Worm (Caenorhabditis elegans) whole organism, L4/young adult: ENCODE measurements around the gene C46C2.2.

Experiments used
- W03F9.2 ChIP-seq: fragments of 150-350 bp; optimal IDR thresholded peaks from 2 replicates; lab custom pipeline; 2014; ENCODE audit warnings: missing biosample characterization, missing genetic modification characterization
- dao-5 ChIP-seq: sonication (generic microtip); optimal IDR thresholded peaks from 2 replicates; lab custom pipeline; 2016; ENCODE audit warnings: missing genotype, missing genetic modification characterization, moderate library complexity, missing compliant biosample characterization

DNA sequence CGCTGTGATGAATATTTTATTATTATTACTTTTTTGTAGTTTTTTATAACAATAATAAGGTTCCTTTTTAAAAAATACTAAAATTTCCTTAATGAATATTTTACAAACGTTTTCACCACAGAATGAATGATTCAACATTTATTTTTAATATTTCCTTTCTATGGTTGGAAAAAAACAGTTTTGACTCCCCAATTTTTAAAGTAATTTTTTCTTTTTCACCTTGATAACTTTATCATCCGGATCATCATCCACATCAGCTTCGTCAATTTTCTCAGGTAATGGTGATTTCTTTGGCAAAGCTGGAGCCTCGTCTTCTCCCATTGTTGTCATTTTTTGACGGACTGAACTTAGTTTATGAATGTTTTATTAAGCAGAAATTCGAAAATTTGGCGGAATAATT lies 26.1 kb downstream of the C46C2.2 start, which contains the start of gene rab-28:
- TF ChIP-seq dao-5 (tag; lab: Kevin White, UChicago) (no peak), W03F9.2 (tag; lab: Kevin White, UChicago) (no peak)
